Worm (Caenorhabditis elegans) whole organism, L1 larva: Measurements from ENCODE around the gene mom-2.

Experiments used
- ceh-63 ChIP-seq: fragments of 200-800 bp; sonication (Bioruptor generic); optimal IDR thresholded peaks from 2 replicates; lab custom pipeline; 2018; ENCODE audit warnings: mild to moderate bottlenecking, missing genetic modification characterization, missing compliant biosample characterization
- ceh-90 ChIP-seq: sonication (generic microtip); optimal IDR thresholded peaks from 2 replicates; lab custom pipeline; 2016; ENCODE audit warnings: missing genetic modification characterization, missing compliant biosample characterization

DNA sequence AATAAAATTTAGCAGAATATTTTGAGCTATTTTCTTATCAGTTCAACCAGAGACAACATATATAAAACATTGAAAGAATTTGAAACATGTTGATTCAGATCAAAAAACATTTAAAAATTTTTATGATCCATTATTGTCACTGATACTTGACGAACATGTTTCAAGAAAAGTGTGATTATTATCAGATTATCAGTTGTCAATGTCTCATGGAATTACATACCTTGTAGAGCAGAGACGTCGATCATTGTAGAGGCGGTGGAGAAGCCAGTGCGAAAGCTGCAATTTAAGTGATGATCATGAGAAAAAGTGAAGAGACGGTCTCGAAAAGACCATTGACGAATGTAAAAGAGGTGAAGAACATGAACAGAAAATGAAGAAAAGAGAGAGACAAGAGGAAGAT lies 46.6 kb downstream of the mom-2 start, which contains the start of gene F52E1.9:
- TF ChIP-seq ceh-63 (GFP tag; lab: Kevin White, UChicago) (no peak), ceh-90 (tag; lab: Kevin White, UChicago) (no peak)
